Comparison of ENCODE assay signal across 1 fruit fly cellular context in the genomic region with DNA sequence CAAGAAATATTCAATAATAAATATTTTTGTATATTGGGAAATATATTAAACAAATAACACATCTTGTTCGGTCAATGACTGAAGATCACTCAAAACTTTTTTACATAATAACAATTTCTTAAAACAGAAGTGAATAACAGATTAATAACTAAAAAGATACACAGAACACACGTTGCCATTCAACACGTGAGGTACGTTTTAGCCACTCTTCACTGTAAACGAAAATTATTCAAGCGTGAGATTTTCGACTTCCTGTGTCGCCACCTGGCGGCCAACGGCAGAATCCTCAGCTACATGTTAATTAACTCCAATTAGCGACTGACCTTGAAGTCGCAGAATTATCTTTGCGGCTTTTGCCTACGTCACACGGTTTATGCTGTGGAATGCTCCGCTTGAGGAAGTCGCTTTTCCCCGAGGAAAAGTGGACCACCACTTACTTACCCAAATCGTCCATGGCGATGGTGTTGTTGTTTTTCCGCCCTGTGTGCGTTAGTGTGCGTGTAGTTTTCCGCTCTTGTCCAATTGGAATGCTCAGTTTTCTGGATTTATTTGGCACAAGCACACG.
TF ChIP-seq lines count a peak whose summit lies in the region.

No protein-coding gene starts in this region.

TF ChIP-seq in whole organism, embryonic, 481 proteins besides CTCF, POLR2A, EP300 and RAD21 (continued from another document and continues in another):
- TF ChIP-seq fd96Cb (tag; optimal IDR thresholded peaks at IDR 0.05; lab: Kevin White, UChicago): peak; percentile 61
- TF ChIP-seq CG31388 (GFP tag; optimal IDR thresholded peaks at IDR 0.05; lab: Kevin White, UChicago): peak; percentile 34
- peak; percentile 64 for TF ChIP-seq Antp (GFP tag; optimal IDR thresholded peaks at IDR 0.05; lab: Kevin White, UChicago)
- TF ChIP-seq z (GFP tag; IDR thresholded peaks at IDR 0.05; lab: Robert Waterston, UW): peak; percentile 58; the same call in 1 of the 3 replicates
- no peak for TF ChIP-seq abd-A (tag; optimal IDR thresholded peaks at IDR 0.05; lab: Kevin White, UChicago)
- no peak for TF ChIP-seq CG12236 (GFP tag; optimal IDR thresholded peaks at IDR 0.05; lab: Kevin White, UChicago)
- TF ChIP-seq dmrt11E (tag; optimal IDR thresholded peaks at IDR 0.05; lab: Kevin White, UChicago): peak; percentile 63
- 0 out of 3 replicates have a peak, but pooled peaks have one; percentile 32 for TF ChIP-seq Mrtf (GFP tag; IDR thresholded peaks at IDR 0.05; lab: Robert Waterston, UW)
- TF ChIP-seq chm (GFP tag; IDR thresholded peaks at IDR 0.05; lab: Robert Waterston, UW): no peak
- TF ChIP-seq maf-S (GFP tag; optimal IDR thresholded peaks at IDR 0.05; lab: Kevin White, UChicago): peak; percentile 32
- 0 out of 3 replicates have a peak, but pooled peaks have one; percentile 32 for TF ChIP-seq so (GFP tag; IDR thresholded peaks at IDR 0.05; lab: Robert Waterston, UW)
- peak; percentile 59 for TF ChIP-seq pb (GFP tag; optimal IDR thresholded peaks at IDR 0.05; lab: Kevin White, UChicago)
- no peak for TF ChIP-seq zen2 (GFP tag; IDR thresholded peaks at IDR 0.05; lab: Robert Waterston, UW; ENCODE audit: partially characterized antibody)
- TF ChIP-seq Hr39 (optimal IDR thresholded peaks at IDR 0.05; lab: Kevin White, UChicago): no peak
- peak; percentile 66 for TF ChIP-seq Blimp-1 (GFP tag; optimal IDR thresholded peaks at IDR 0.05; lab: Kevin White, UChicago)
- TF ChIP-seq Doc3 (GFP tag; IDR thresholded peaks at IDR 0.05; lab: Robert Waterston, UW; ENCODE audit: partially characterized antibody): no peak
- no peak for TF ChIP-seq BEAF-32 (GFP tag; optimal IDR thresholded peaks at IDR 0.05; lab: Kevin White, UChicago)
- TF ChIP-seq bigmax (GFP tag; optimal IDR thresholded peaks at IDR 0.05; lab: Kevin White, UChicago): no peak
- TF ChIP-seq crp (GFP tag; optimal IDR thresholded peaks at IDR 0.05; lab: Kevin White, UChicago): no peak
- TF ChIP-seq Pdp1 (GFP tag; optimal IDR thresholded peaks at IDR 0.05; lab: Kevin White, UChicago): peak; percentile 57 to 61
- TF ChIP-seq trem (tag; optimal IDR thresholded peaks at IDR 0.05; lab: Kevin White, UChicago): peak; percentile 57
- peak; percentile 50; the same call in 1 of the 2 replicates for TF ChIP-seq danr (GFP tag; IDR thresholded peaks at IDR 0.05; lab: Robert Waterston, UW)
- no peak for TF ChIP-seq hth (optimal IDR thresholded peaks at IDR 0.05; lab: Kevin White, UChicago)
- TF ChIP-seq MTF-1 (GFP tag; optimal IDR thresholded peaks at IDR 0.05; lab: Kevin White, UChicago; ENCODE audit: borderline replicate concordance): peak; percentile 53
- no peak for TF ChIP-seq cad (GFP tag; optimal IDR thresholded peaks at IDR 0.05; lab: Kevin White, UChicago)
- TF ChIP-seq E2f2 (GFP tag; IDR thresholded peaks at IDR 0.05; lab: Robert Waterston, UW): peak; percentile 49
- TF ChIP-seq Rfx (GFP tag; IDR thresholded peaks at IDR 0.05; lab: Robert Waterston, UW): peak; percentile 86
- TF ChIP-seq inv (GFP tag; IDR thresholded peaks at IDR 0.05; lab: Robert Waterston, UW; ENCODE audit: partially characterized antibody): no peak
- TF ChIP-seq tap (tag; optimal IDR thresholded peaks at IDR 0.05; lab: Kevin White, UChicago): peak; percentile 69
- TF ChIP-seq Bdp1 (GFP tag; optimal IDR thresholded peaks at IDR 0.05; lab: Kevin White, UChicago): peak; percentile 12
- TF ChIP-seq Sin3A (optimal IDR thresholded peaks at IDR 0.05; lab: Kevin White, UChicago): no peak
- TF ChIP-seq Oli (tag; optimal IDR thresholded peaks at IDR 0.05; lab: Kevin White, UChicago): peak; percentile 74
- TF ChIP-seq GATAe (GFP tag; conservative IDR thresholded peaks at IDR 0.05; lab: Robert Waterston, UW): peak; percentile 43; the same call in 1 of the 2 replicates
- TF ChIP-seq sens-2 (GFP tag; IDR thresholded peaks at IDR 0.05; lab: Robert Waterston, UW): peak; percentile 66; the same call in 1 of the 2 replicates
- peak; percentile 70 for TF ChIP-seq sd (tag; optimal IDR thresholded peaks at IDR 0.05; lab: Kevin White, UChicago)
- TF ChIP-seq CG8924 (tag; optimal IDR thresholded peaks at IDR 0.05; lab: Kevin White, UChicago): peak; percentile 66
- peak; percentile 39 for TF ChIP-seq CG14667 (GFP tag; IDR thresholded peaks at IDR 0.05; lab: Robert Waterston, UW)
- peak; percentile 75 for TF ChIP-seq phol (tag; optimal IDR thresholded peaks at IDR 0.05; lab: Kevin White, UChicago)
- peak; percentile 52 for TF ChIP-seq odd (GFP tag; optimal IDR thresholded peaks at IDR 0.05; lab: Kevin White, UChicago)
- peak; percentile 77 for TF ChIP-seq Xbp1 (GFP tag; optimal IDR thresholded peaks at IDR 0.05; lab: Kevin White, UChicago)
- TF ChIP-seq bab2 (GFP tag; optimal IDR thresholded peaks at IDR 0.05; lab: Kevin White, UChicago): peak; percentile 52
- no peak for TF ChIP-seq CG34376 (GFP tag; optimal IDR thresholded peaks at IDR 0.05; lab: Kevin White, UChicago)
- TF ChIP-seq CG15514 (GFP tag; optimal IDR thresholded peaks at IDR 0.05; lab: Kevin White, UChicago): peak; percentile 47
- TF ChIP-seq CG8944 (GFP tag; optimal IDR thresholded peaks at IDR 0.05; lab: Kevin White, UChicago): no peak
- TF ChIP-seq CG18476 (GFP tag; optimal IDR thresholded peaks at IDR 0.05; lab: Kevin White, UChicago): peak; percentile 28
- peak; percentile 28 for TF ChIP-seq Mad (GFP tag; optimal IDR thresholded peaks at IDR 0.05; lab: Kevin White, UChicago)
- peak; percentile 53 for TF ChIP-seq scrt (GFP tag; optimal IDR thresholded peaks at IDR 0.05; lab: Kevin White, UChicago)
- peak; percentile 72 for TF ChIP-seq CG10543 (GFP tag; optimal IDR thresholded peaks at IDR 0.05; lab: Kevin White, UChicago)
- TF ChIP-seq CG11504 (tag; optimal IDR thresholded peaks at IDR 0.05; lab: Kevin White, UChicago): peak; percentile 82
- TF ChIP-seq ken (GFP tag; IDR thresholded peaks at IDR 0.05; lab: Robert Waterston, UW): peak; percentile 51; the same call in 1 of the 3 replicates
- TF ChIP-seq gcm2 (GFP tag; optimal IDR thresholded peaks at IDR 0.05; lab: Kevin White, UChicago): peak; percentile 37
- peak; percentile 84 for TF ChIP-seq CG2678 (tag; optimal IDR thresholded peaks at IDR 0.05; lab: Kevin White, UChicago)
- peak; percentile 30; the same call in 1 of the 2 replicates for TF ChIP-seq Ravus (GFP tag; IDR thresholded peaks at IDR 0.05; lab: Robert Waterston, UW)
- TF ChIP-seq CG7963 (GFP tag; IDR thresholded peaks at IDR 0.05; lab: Robert Waterston, UW; ENCODE audit: partially characterized antibody): no peak
- no peak for TF ChIP-seq CG3838 (GFP tag; optimal IDR thresholded peaks at IDR 0.05; lab: Kevin White, UChicago)
- peak; percentile 56 for TF ChIP-seq Max (GFP tag; optimal IDR thresholded peaks at IDR 0.05; lab: Kevin White, UChicago)
- peak; percentile 74 for TF ChIP-seq CG14014 (GFP tag; IDR thresholded peaks at IDR 0.05; lab: Robert Waterston, UW)
- 0 out of 2 replicates have a peak, but pooled peaks have one; percentile 4 for TF ChIP-seq CG17612 (GFP tag; IDR thresholded peaks at IDR 0.05; lab: Robert Waterston, UW)
- TF ChIP-seq hkb (optimal IDR thresholded peaks at IDR 0.05; lab: Kevin White, UChicago): no peak
- peak; percentile 63 for TF ChIP-seq hkb (GFP tag; IDR thresholded peaks at IDR 0.05; lab: Robert Waterston, UW)
- TF ChIP-seq Lpt (GFP tag; optimal IDR thresholded peaks at IDR 0.05; lab: Kevin White, UChicago): peak; percentile 77
- no peak for TF ChIP-seq CG10321 (GFP tag; IDR thresholded peaks at IDR 0.05; lab: Robert Waterston, UW)
- TF ChIP-seq CG3995 (GFP tag; optimal IDR thresholded peaks at IDR 0.05; lab: Kevin White, UChicago): peak; percentile 29
- TF ChIP-seq PHDP (tag; optimal IDR thresholded peaks at IDR 0.05; lab: Kevin White, UChicago): peak; percentile 76
- peak; percentile 38 for TF ChIP-seq pho (GFP tag; optimal IDR thresholded peaks at IDR 0.05; lab: Kevin White, UChicago)
- TF ChIP-seq CG17361 (GFP tag; IDR thresholded peaks at IDR 0.05; lab: Robert Waterston, UW): peak; percentile 82
- peak; percentile 71; the same call in 1 of the 3 replicates for TF ChIP-seq CG3726 (GFP tag; IDR thresholded peaks at IDR 0.05; lab: Robert Waterston, UW)
- TF ChIP-seq CG3281 (GFP tag; optimal IDR thresholded peaks at IDR 0.05; lab: Kevin White, UChicago): peak; percentile 80
- 0 out of 2 replicates have a peak, but pooled peaks have one; percentile 35 for TF ChIP-seq aop (GFP tag; IDR thresholded peaks at IDR 0.05; lab: Robert Waterston, UW)
- TF ChIP-seq pnt (GFP tag; optimal IDR thresholded peaks at IDR 0.05; lab: Kevin White, UChicago): peak; percentile 55
- TF ChIP-seq stwl (tag; optimal IDR thresholded peaks at IDR 0.05; lab: Kevin White, UChicago): peak; percentile 15
- TF ChIP-seq Xrp1 (GFP tag; IDR thresholded peaks at IDR 0.05; lab: Robert Waterston, UW): peak; percentile 75
- 0 out of 3 replicates have a peak, but pooled peaks have one; percentile 27 for TF ChIP-seq CG11093 (GFP tag; IDR thresholded peaks at IDR 0.05; lab: Robert Waterston, UW)
- TF ChIP-seq CG30431 (GFP tag; optimal IDR thresholded peaks at IDR 0.05; lab: Kevin White, UChicago): peak; percentile 64
- no peak for TF ChIP-seq prd (optimal IDR thresholded peaks at IDR 0.05; lab: Kevin White, UChicago)
- peak; percentile 77 for TF ChIP-seq prd (GFP tag; IDR thresholded peaks at IDR 0.05; lab: Robert Waterston, UW)
- TF ChIP-seq CG6254 (GFP tag; optimal IDR thresholded peaks at IDR 0.05; lab: Kevin White, UChicago): peak; percentile 71
- TF ChIP-seq lmd (GFP tag; IDR thresholded peaks at IDR 0.05; lab: Robert Waterston, UW): peak; percentile 73
- peak; percentile 60 for TF ChIP-seq CG15696 (tag; optimal IDR thresholded peaks at IDR 0.05; lab: Kevin White, UChicago)
- TF ChIP-seq Dad (GFP tag; optimal IDR thresholded peaks at IDR 0.05; lab: Kevin White, UChicago): peak; percentile 15
- no peak for TF ChIP-seq CG9797 (GFP tag; optimal IDR thresholded peaks at IDR 0.05; lab: Kevin White, UChicago)
- TF ChIP-seq Sox102F (GFP tag; optimal IDR thresholded peaks at IDR 0.05; lab: Kevin White, UChicago): peak; percentile 76
- peak; percentile 15; the same call in 1 of the 2 replicates for TF ChIP-seq CG4404 (GFP tag; IDR thresholded peaks at IDR 0.05; lab: Robert Waterston, UW)
- peak; percentile 52 for TF ChIP-seq CG1529 (GFP tag; optimal IDR thresholded peaks at IDR 0.05; lab: Kevin White, UChicago)
- TF ChIP-seq Neu2 (GFP tag; optimal IDR thresholded peaks at IDR 0.05; lab: Kevin White, UChicago; ENCODE audit: borderline replicate concordance): no peak
- peak; percentile 81 for TF ChIP-seq vvl (GFP tag; IDR thresholded peaks at IDR 0.05; lab: Robert Waterston, UW)
- peak; percentile 42 for TF ChIP-seq shn (GFP tag; optimal IDR thresholded peaks at IDR 0.05; lab: Kevin White, UChicago)
- TF ChIP-seq MESR4 (GFP tag; optimal IDR thresholded peaks at IDR 0.05; lab: Kevin White, UChicago): no peak
- TF ChIP-seq stc (GFP tag; IDR thresholded peaks at IDR 0.05; lab: Robert Waterston, UW): peak; percentile 52; the same call in 1 of the 2 replicates
- TF ChIP-seq CG4617 (GFP tag; optimal IDR thresholded peaks at IDR 0.05; lab: Kevin White, UChicago; ENCODE audit: borderline replicate concordance): peak; percentile 9
- no peak for TF ChIP-seq bbx (GFP tag; IDR thresholded peaks at IDR 0.05; lab: Robert Waterston, UW; ENCODE audit: partially characterized antibody)
- TF ChIP-seq CG13123 (GFP tag; optimal IDR thresholded peaks at IDR 0.05; lab: Kevin White, UChicago): no peak
- peak; percentile 83 for TF ChIP-seq CG30403 (GFP tag; optimal IDR thresholded peaks at IDR 0.05; lab: Kevin White, UChicago)
- TF ChIP-seq CG3065 (GFP tag; optimal IDR thresholded peaks at IDR 0.05; lab: Kevin White, UChicago): no peak
- TF ChIP-seq grn (GFP tag; optimal IDR thresholded peaks at IDR 0.05; lab: Kevin White, UChicago): peak; percentile 68
- no peak for TF ChIP-seq B-H2 (GFP tag; optimal IDR thresholded peaks at IDR 0.05; lab: Kevin White, UChicago)
- no peak for TF ChIP-seq Hey (tag; optimal IDR thresholded peaks at IDR 0.05; lab: Kevin White, UChicago)
- peak; percentile 64 for TF ChIP-seq CG13624 (GFP tag; optimal IDR thresholded peaks at IDR 0.05; lab: Kevin White, UChicago)
- no peak for TF ChIP-seq CG7271 (tag; optimal IDR thresholded peaks at IDR 0.05; lab: Kevin White, UChicago)
- peak; percentile 73 for TF ChIP-seq CG17829 (tag; optimal IDR thresholded peaks at IDR 0.05; lab: Kevin White, UChicago)
- TF ChIP-seq Nf-YA (GFP tag; IDR thresholded peaks at IDR 0.05; lab: Robert Waterston, UW): peak; percentile 39; the same call in 1 of the 2 replicates
- no peak for TF ChIP-seq dm (GFP tag; optimal IDR thresholded peaks at IDR 0.05; lab: Kevin White, UChicago)
- no peak for TF ChIP-seq Dll (GFP tag; IDR thresholded peaks at IDR 0.05; lab: Robert Waterston, UW; ENCODE audit: partially characterized antibody)
- TF ChIP-seq ara (GFP tag; IDR thresholded peaks at IDR 0.05; lab: Robert Waterston, UW): peak; percentile 70
- TF ChIP-seq CG2116 (GFP tag; optimal IDR thresholded peaks at IDR 0.05; lab: Kevin White, UChicago): peak; percentile 4
- TF ChIP-seq Mes4 (GFP tag; optimal IDR thresholded peaks at IDR 0.05; lab: Kevin White, UChicago): peak; percentile 10
- peak; percentile 59 for TF ChIP-seq CG10959 (GFP tag; IDR thresholded peaks at IDR 0.05; lab: Robert Waterston, UW)
- no peak for TF ChIP-seq tx (GFP tag; optimal IDR thresholded peaks at IDR 0.05; lab: Kevin White, UChicago)
- TF ChIP-seq CG11456 (GFP tag; IDR thresholded peaks at IDR 0.05; lab: Robert Waterston, UW): peak; percentile 70; the same call in 2 of the 3 replicates
- no peak for TF ChIP-seq HLHmδ (GFP tag; optimal IDR thresholded peaks at IDR 0.05; lab: Kevin White, UChicago)
- peak; percentile 66 for TF ChIP-seq NfI (GFP tag; optimal IDR thresholded peaks at IDR 0.05; lab: Kevin White, UChicago)
- TF ChIP-seq CG31441 (GFP tag; IDR thresholded peaks at IDR 0.05; lab: Robert Waterston, UW): peak; percentile 74
- TF ChIP-seq CG1832 (GFP tag; optimal IDR thresholded peaks at IDR 0.05; lab: Kevin White, UChicago): no peak
- TF ChIP-seq CG4328 (GFP tag; optimal IDR thresholded peaks at IDR 0.05; lab: Kevin White, UChicago): peak; percentile 34
- peak; percentile 55 for TF ChIP-seq CG4730 (GFP tag; IDR thresholded peaks at IDR 0.05; lab: Robert Waterston, UW)
- no peak for TF ChIP-seq Sry-β (GFP tag; optimal IDR thresholded peaks at IDR 0.05; lab: Kevin White, UChicago)
- TF ChIP-seq CG10462 (GFP tag; optimal IDR thresholded peaks at IDR 0.05; lab: Kevin White, UChicago): no peak
- TF ChIP-seq C15 (GFP tag; IDR thresholded peaks at IDR 0.05; lab: Robert Waterston, UW): no peak
- peak; percentile 80 for TF ChIP-seq CG4360 (GFP tag; IDR thresholded peaks at IDR 0.05; lab: Robert Waterston, UW)
- no peak for TF ChIP-seq fd102C (GFP tag; optimal IDR thresholded peaks at IDR 0.05; lab: Kevin White, UChicago)
- TF ChIP-seq CG32772 (GFP tag; IDR thresholded peaks at IDR 0.05; lab: Robert Waterston, UW): peak; percentile 50
